Worm (Caenorhabditis elegans): ENCODE data around the gene EGAP5.1.

Gene EGAP5.1

DNA sequence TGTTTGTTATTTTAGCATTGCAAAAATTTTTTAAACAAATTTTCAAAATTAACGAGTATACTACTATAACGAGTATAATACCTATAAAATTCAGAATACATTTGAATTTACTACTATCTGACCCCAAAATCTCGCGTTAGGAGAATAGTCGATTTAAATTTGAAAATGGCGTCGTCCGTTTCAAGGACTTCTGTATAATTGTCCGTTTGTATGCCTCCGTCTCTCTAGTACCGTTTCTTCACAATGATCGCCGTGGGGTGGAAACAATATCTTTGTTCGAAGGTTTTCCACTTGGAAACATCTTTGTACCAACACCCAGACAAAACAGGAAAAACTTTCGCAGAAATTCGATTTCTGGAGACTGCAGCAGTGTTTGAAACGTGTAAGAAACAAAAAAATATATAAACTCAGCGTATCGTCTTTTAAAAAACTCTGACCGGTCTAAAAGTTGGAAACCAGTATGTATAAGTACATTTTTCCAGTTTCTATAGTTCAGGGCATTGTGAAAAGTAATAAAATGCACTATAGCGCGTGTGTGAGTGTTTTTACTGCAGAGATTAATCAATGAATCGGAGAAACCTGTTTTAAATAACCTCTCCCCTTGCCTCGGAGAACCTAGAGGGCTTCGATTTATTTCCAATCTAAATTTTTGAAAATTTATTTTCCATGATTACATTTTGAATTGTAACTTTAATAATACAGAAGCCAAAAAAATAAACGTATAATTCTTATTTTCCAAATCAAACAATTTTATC lies 25.0 kb upstream of the EGAP5.1 start:
- no peak for TF ChIP-seq unc-62 (GFP tag; optimal IDR thresholded peaks at IDR 0.05)

DNA sequence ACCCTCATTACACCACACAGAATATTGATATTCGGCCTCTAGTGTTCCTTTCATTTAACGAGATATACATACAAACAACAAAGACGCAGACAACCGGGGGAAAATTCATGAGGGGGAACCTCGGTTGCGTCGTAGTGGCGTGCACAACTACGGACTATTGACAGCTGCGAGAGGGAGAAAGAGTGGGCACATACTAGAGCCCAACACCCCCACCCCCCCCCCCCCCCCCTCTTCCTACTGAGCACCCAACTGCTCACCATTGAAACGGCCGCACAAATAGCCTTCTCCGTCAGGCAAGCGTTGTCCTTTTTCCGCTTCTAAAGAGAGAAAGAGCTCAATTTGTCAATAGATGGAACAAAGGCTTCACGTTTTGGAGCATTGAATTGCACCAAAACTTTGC lies 22.7 kb upstream of the EGAP5.1 start:
- TF ChIP-seq unc-62 (GFP tag; optimal IDR thresholded peaks at IDR 0.05): no peak

DNA sequence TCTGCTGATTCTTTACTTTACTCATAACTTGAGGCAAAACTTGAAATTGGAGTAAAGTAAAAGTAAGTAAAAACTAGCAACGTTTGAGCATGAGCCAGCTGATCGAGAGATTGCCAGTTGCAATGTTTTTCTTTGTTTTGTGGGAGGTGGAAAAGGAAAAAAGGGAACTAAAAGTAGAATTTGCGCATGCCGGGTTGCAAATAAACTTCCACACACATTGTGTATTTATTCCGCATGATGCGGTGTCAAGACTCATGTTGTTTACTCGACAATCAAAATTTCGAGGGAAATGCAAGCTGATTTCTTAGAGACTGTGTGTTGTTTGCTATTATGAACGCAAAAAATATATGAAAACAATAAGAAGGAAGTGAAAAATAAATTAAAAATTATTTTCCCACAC lies 20.5 kb upstream of the EGAP5.1 start:
- no peak for TF ChIP-seq unc-62 (GFP tag; optimal IDR thresholded peaks at IDR 0.05)

DNA sequence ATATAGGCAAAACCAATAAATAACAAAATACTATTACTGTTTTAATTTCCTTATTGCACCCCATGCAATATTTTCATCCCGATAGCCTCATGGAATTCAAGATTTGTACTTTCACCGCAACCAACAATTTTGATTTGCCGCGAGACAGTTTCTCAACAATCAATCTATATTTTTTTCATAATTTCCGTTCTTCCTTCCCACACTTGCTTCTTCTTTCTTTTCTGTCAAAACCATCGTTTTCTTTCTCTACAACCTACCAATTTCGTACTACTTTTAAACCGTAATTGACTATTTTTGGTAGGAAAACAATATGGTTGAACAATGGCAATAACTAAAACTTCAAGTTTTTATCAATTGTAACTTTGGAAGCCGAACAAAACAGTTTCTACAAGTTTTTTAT lies 14.9 kb upstream of the EGAP5.1 start, which contains the start of gene C31H2.14:
Gene C31H2.14 (plus strand): TSS at position 301 of the 400 bp plus-strand sequence.
- no peak for TF ChIP-seq unc-62 (GFP tag; optimal IDR thresholded peaks at IDR 0.05)

DNA sequence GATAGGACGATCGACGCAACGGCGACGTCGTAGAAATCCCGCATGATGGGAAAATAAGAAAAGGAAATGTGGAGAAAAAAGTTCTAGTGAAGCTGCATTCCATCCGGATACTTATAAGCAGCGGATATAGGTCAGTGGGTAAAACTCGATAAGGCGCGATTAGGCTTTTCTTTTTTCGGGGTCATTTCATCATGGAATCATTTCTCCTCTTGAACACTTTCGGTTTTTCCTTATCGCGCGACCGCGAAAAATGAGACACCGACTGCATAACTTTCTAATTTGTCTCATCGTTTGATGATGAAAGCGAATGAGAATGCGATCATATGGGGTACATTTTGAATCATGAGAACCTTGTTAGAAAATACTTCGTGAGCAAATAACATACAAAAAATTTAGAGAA lies 12.5 kb upstream of the EGAP5.1 start, which contains the start of gene dpy-8:
Gene dpy-8 (minus strand): TSS at position 88 of the 400 bp plus-strand sequence.
- TF ChIP-seq unc-62 (GFP tag; optimal IDR thresholded peaks at IDR 0.05): no peak

DNA sequence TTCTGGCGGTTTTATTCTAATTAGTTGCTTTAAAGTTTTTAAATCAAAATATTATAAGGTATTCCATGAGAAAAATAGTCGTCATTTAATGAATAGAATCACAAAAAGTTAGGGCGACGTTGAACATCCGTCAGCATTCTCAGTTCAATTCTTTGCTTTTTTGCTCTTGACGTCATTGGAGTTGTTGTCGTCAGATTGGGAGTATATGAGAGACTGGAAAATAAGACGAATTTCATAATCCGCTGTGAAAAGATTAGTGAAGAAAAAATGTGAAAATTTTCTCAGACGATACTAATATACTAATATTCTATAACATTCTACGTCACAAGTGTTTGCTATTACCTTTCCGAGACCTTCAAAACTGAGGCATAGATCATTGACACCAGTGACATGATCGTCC lies 11.5 kb upstream of the EGAP5.1 start:
- no peak for TF ChIP-seq unc-62 (GFP tag; optimal IDR thresholded peaks at IDR 0.05)

DNA sequence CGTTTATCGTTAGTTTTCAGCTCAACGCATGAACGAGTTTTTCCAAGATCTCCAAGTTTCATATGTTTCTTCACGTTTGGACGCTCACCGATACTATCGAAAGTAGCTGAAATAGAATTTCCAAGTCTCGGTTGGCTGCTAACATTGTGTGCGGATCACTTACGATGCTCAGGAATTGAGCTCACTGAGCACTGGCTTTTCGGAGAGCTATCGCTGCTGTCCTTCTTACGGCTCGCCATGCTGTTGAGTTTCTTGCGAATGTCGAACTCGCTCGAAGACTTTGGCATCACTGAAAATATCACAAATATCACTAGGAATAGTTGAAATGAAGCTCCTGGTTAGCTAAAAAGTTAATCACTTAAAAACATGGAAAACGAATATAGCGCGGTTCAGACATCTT lies 11.0 kb upstream of the EGAP5.1 start:
- no peak for TF ChIP-seq unc-62 (GFP tag; optimal IDR thresholded peaks at IDR 0.05)

DNA sequence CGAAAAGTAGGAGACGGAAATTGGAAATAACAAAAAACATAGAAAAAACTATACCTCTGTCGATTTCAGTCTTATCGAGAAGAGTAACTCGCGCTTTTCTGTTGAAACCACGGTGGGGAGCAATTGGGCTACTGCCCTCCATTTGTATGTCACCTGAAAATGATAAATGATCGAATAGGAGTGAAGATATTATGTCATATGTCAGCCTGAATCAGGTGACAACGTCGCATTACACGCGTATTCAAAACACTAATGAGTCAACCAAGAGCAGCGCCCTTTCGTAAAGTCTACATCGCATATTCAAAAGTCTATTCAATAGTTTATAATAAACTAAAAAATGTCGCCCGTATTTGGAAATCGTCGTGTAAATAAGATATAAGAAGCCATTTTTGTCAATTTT lies 9.9 kb upstream of the EGAP5.1 start:
- no peak for TF ChIP-seq unc-62 (GFP tag; optimal IDR thresholded peaks at IDR 0.05)

DNA sequence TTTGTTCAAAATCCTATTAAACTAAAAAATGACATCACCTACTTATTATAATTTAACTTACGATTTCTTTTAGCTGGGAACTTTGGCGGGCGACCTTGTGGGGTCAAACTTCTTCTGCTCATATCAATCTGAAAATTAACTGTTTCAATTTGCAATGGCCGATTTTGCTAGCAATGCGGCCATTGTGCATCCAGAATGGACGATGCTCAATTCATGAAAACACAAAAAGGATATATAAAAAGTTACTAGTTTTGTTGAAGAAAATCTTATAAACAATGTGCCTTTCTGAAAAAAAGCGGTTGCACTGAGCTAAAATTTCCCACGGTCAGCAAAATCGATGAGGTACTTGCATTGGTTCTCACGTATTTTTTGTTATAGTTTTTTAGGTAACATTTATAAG lies 8.6 kb upstream of the EGAP5.1 start, which contains the start of gene C31H2.3:
Gene C31H2.3 (minus strand): TSS at position 101 of the 400 bp plus-strand sequence.
- no peak for TF ChIP-seq unc-62 (GFP tag; optimal IDR thresholded peaks at IDR 0.05)

DNA sequence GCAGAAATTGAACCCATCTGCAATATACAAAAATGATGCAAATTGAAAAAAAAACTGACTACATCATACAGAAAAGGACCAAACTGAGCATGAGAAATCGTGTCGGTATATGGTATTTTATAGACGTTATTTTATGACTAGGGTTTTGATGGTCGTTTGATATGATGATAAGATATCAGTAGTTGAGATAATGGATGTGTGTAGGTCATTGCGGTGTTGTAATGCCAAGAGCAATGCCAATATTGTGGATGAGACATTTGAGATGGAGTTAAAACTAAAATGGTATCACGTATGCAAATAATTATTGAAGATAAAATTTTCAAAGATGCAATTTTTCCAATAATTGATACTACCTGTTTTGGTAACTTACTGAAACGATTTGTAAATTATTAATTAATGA lies 3.2 kb upstream of the EGAP5.1 start, which contains the start of gene C31H2.4:
Gene C31H2.4 (minus strand): TSS at position 19 of the 400 bp plus-strand sequence.
- TF ChIP-seq unc-62 (GFP tag; optimal IDR thresholded peaks at IDR 0.05): no peak

DNA sequence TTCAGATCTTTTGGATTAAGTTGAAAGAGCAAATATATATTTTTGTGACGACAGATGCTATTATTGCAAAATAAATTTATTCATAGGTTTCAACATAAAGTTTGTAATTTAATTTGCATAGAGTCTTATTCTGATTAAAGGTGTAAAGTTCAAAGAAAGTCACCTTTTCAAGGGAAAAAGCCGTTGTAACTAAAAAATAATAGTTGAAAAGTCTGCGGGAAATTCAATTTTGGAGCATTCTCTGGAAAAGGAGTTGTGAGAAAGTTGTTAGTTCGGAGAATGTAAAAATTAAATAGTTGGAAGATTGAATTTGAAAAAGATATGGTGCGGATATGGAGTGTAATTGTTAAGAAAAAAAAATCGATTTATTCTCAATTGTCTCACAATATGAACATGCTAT lies 1.2 kb downstream of the EGAP5.1 start:
- no peak for TF ChIP-seq unc-62 (GFP tag; optimal IDR thresholded peaks at IDR 0.05)

DNA sequence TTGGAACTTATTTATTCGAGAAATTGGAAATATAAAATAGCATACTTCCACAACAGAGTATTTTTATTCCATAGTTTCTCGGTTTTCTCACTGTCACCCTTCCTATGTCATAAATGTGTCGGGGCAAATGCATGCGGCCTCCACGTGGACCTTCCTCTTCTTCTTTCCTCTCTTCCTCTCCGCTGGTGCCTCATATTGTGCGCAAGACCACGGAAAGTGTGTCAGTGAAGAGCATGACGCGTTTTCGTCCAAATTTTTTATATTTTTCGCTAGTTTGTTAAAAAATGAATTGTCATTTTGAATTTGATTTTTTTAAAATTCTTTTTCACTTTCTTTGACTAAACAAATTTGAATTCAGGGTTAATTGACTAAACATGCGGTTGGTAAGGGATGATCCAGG lies 2.2 kb downstream of the EGAP5.1 start, which contains the start of gene mans-3:
Gene mans-3 (plus strand): TSS at position 359 of the 400 bp plus-strand sequence.
- no peak for TF ChIP-seq unc-62 (GFP tag; optimal IDR thresholded peaks at IDR 0.05)

DNA sequence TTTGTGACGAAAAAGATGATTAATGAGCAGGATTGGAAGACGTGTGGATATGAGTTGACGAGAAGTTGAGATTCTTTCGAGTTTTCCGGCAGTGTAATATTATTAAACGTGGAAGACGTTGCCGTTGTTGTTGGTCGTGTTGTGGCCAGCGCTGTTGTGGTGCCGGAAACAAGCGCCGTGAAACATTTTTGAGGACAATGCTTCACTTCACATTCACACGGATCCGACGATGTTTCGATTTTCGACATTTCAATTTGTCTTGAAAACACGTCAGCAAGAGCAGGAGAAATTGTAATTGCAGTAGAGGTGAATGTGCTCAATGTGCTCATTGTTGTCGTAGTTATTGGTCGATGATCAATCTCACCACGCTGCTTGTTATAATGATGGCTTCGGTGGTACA lies 5.9 kb downstream of the EGAP5.1 start:
- TF ChIP-seq unc-62 (GFP tag; optimal IDR thresholded peaks at IDR 0.05): no peak

DNA sequence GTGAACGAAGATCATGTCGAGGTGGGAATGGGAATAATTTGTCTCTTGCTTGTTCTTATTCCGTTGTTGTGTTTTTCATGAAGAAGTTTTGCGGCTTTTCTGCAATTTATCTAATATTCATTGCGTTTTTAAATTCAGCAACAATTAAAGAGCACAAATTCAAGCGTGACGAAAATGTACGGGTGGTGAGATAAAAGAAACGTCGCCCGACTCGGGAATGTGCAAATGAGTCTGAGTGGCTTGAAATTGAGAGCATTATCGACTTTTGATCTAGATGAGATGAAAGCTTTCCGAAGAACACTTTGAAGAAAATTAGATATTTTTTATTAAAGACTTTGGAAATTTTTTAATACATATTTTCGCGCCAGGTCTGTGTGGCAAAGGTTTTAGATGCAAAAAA lies 8.2 kb downstream of the EGAP5.1 start, which contains the start of gene T03G11.10:
Gene T03G11.10 (minus strand): TSS at position 101 of the 400 bp plus-strand sequence.
- no peak for TF ChIP-seq unc-62 (GFP tag; optimal IDR thresholded peaks at IDR 0.05)

DNA sequence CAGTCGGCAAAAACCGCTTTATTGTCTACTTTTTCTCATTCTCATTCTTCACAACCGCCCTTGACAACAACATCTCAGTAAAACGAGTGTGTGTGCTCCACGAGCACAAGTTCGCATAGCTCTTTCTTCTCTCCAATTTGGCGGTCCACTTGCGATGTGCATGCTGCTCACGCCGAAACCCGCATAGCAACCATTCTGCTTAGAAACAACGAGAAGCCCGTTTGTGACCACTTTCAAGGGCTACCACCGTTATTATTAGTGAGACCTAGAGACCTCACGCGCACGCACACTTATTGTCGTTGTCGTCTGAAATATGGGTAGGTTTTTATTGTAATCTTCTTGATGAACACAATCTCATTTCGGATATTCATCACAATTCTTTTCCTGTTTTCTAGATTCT lies 11.4 kb downstream of the EGAP5.1 start, which contains the start of gene zchc-1A:
Gene zchc-1A (plus strand): TSS at position 114 of the 400 bp plus-strand sequence.
- no peak for TF ChIP-seq unc-62 (GFP tag; optimal IDR thresholded peaks at IDR 0.05)

DNA sequence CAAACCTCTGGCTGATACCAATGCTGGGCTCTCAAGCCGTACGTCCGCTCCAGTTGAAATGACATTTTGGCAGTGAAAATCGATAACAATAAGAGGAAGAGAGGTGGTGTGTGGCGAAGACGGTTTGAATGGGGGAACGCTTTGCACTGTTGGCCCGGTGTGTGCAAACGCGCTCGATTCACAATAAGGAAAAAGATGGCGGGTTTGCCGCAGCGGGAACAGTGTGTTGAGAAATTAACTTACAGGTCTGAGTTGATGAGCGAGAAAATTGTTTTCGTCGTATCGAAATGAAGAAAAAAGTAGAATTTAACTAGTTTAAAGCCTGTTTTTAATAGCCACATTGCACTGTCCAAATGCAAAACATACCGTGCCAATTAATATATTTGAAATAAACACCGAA lies 16.2 kb downstream of the EGAP5.1 start, which contains the start of gene metl-9:
Gene metl-9 (minus strand): TSS at position 101 of the 400 bp plus-strand sequence.
- TF ChIP-seq unc-62 (GFP tag; optimal IDR thresholded peaks at IDR 0.05): no peak

DNA sequence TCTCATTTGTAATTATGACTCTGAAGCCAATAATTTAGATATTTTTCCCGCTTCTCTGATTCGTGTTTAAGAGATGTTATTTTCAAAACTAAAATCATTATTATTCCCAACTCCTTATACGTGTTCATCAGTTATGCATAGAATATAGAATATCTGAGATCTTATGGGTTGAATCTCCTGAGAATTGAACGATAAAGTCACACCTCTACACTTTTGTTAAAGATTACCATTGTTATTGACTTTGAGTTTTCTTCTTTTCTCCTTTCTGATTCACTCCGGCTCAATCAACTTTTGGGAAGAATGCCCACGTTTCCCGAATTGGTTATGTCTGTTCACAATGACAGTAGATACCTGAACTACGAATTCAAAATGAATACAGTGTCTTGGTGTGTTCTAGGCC lies 17.0 kb downstream of the EGAP5.1 start, which contains the start of gene sru-48:
Gene sru-48 (plus strand): TSS at position 301 of the 400 bp plus-strand sequence.
- no peak for TF ChIP-seq unc-62 (GFP tag; optimal IDR thresholded peaks at IDR 0.05)
